In genomic region chrV:18079163-18079562, ce11 we compare ENCODE assay signal across 1 worm cellular context.
TF ChIP-seq lines count a peak whose summit lies in the region.

No protein-coding gene starts in this region.

TF ChIP-seq in whole organism, L1 larva, 84 proteins besides CTCF, POLR2A, EP300 and RAD21 (continued from another document):
- TF ChIP-seq ztf-11 (tag; optimal IDR thresholded peaks at IDR 0.05; lab: Kevin White, UChicago) (peak in 1 of 2 experiments; percentile 60), nhr-84 (tag; optimal IDR thresholded peaks at IDR 0.05; lab: Kevin White, UChicago) (no peak), tbx-2 (tag; optimal IDR thresholded peaks at IDR 0.05; lab: Kevin White, UChicago) (peak; percentile 83), sup-37 (GFP tag; optimal IDR thresholded peaks at IDR 0.05; lab: Kevin White, UChicago) (no peak), efl-1 (optimal IDR thresholded peaks at IDR 0.05; lab: Kevin White, UChicago) (peak; percentile 88 to 95), efl-1 (GFP tag; optimal IDR thresholded peaks at IDR 0.05 in 1 of 2; lab: Kevin White, UChicago) (peak; percentile 75 to 96), unc-62 (GFP tag; optimal IDR thresholded peaks at IDR 0.05; lab: Kevin White, UChicago) (no peak), mep-1 (tag; optimal IDR thresholded peaks at IDR 0.05; lab: Kevin White, UChicago) (peak; percentile 85), hlh-4 (tag; optimal IDR thresholded peaks at IDR 0.05; lab: Kevin White, UChicago) (no peak), nhr-76 (tag; optimal IDR thresholded peaks at IDR 0.05; lab: Kevin White, UChicago) (no peak), lin-13 (GFP tag; optimal IDR thresholded peaks at IDR 0.05; lab: Kevin White, UChicago) (peak; percentile 45), efl-3 (GFP tag; optimal IDR thresholded peaks at IDR 0.05; lab: Kevin White, UChicago) (no peak), lsy-2 (tag; optimal IDR thresholded peaks at IDR 0.05; lab: Kevin White, UChicago) (peak; percentile 75 to 81), sptf-1 (tag; optimal IDR thresholded peaks at IDR 0.05; lab: Kevin White, UChicago) (no peak), grh-1 (GFP tag; IDR thresholded peaks at IDR 0.05; lab: Robert Waterston, UW) (peak; percentile 10; the same call in 1 of the 2 replicates), snu-23 (GFP tag; optimal IDR thresholded peaks at IDR 0.05; lab: Kevin White, UChicago) (peak; percentile 86), blmp-1 (tag; optimal IDR thresholded peaks at IDR 0.05; lab: Kevin White, UChicago) (no peak), mab-9 (GFP tag; IDR thresholded peaks at IDR 0.05; lab: Robert Waterston, UW) (no peak), rnt-1 (tag; optimal IDR thresholded peaks at IDR 0.05; lab: Kevin White, UChicago) (peak; percentile 86), ceh-88 (GFP tag; IDR thresholded peaks at IDR 0.05; lab: Robert Waterston, UW) (no peak), tlp-1 (tag; optimal IDR thresholded peaks at IDR 0.05; lab: Kevin White, UChicago) (no peak), zag-1 (tag; optimal IDR thresholded peaks at IDR 0.05; lab: Kevin White, UChicago) (no peak)
